Fruit fly (Drosophila melanogaster): ENCODE measurements around the gene SPARC.

DNA sequence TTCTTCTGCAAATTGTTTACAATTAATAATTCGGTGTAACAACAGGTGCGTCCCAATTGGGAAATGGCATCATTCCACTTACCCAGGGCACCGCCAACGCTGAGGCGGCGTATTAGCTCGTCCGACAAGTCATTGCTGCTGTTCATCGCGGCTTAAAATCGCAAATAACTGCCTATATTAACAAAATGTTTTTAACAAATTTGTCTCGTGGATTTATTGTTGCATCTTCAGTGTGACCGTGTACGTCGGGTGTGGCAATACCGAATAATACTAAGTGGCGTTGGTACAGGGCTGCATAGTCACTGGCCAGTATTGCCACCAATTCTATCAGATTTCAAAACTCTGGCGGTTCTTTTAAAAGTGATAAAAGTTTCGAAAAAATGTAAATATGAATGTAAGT is 40.8 kb upstream of the SPARC start, which contains the start of gene Ets97D:
- TF ChIP-seq rgr (GFP tag; optimal IDR thresholded peaks at IDR 0.05), result no peak
- TF ChIP-seq Dif (GFP tag; optimal IDR thresholded peaks at IDR 0.05; ENCODE audit: partially characterized antibody), result no peak
